Worm (Caenorhabditis elegans) whole organism, mixed stage, embryonic: ENCODE results near the gene K12G11.6.

Experiments used
- M03D4.4 ChIP-seq: sonication (generic microtip); optimal IDR thresholded peaks from 2 replicates; lab custom pipeline; 2017; ENCODE audit warnings: mild to moderate bottlenecking, missing genetic modification characterization, missing compliant biosample characterization
- bed-3 ChIP-seq: fragments of 200-800 bp; sonication (Bioruptor generic); optimal IDR thresholded peaks from 3 replicates; lab custom pipeline; 2018; ENCODE audit warnings: mild to moderate bottlenecking, missing genetic modification characterization, moderate library complexity, missing compliant biosample characterization
- blmp-1 ChIP-seq: fragments of 150-350 bp; optimal IDR thresholded peaks from 2 replicates; lab custom pipeline; 2014; ENCODE audit warnings: missing biosample characterization, missing genetic modification characterization
- ceh-39 ChIP-seq: fragments of 150-350 bp; optimal IDR thresholded peaks from 2 replicates; lab custom pipeline; 2014; ENCODE audit warnings: missing biosample characterization, missing genetic modification characterization
- ceh-43 ChIP-seq: fragments of 200-800 bp; sonication (Bioruptor generic); optimal IDR thresholded peaks from 2 replicates; lab custom pipeline; 2018; ENCODE audit warnings: mild to moderate bottlenecking, missing genetic modification characterization, moderate library complexity, missing compliant biosample characterization
- ces-1 ChIP-seq: fragments of 150-350 bp; optimal IDR thresholded peaks from 2 replicates; lab custom pipeline; 2014; ENCODE audit warnings: missing biosample characterization, missing genetic modification reagents, missing genetic modification characterization
- cnd-1 ChIP-seq: fragments of 200-800 bp; sonication (Bioruptor generic); optimal IDR thresholded peaks from 2 replicates; lab custom pipeline; 2018; ENCODE audit warnings: mild to moderate bottlenecking, missing genetic modification characterization, missing compliant biosample characterization
- drap-1 ChIP-seq: fragments of 200-800 bp; sonication (Bioruptor generic); optimal IDR thresholded peaks from 3 replicates; lab custom pipeline; 2018; ENCODE audit warnings: mild to moderate bottlenecking, missing genetic modification characterization, missing compliant biosample characterization
- elt-1 ChIP-seq: sonication (generic microtip); optimal IDR thresholded peaks from 2 replicates; lab custom pipeline; 2017; ENCODE audit warnings: missing genetic modification characterization, mild to moderate bottlenecking, missing compliant biosample characterization, antibody characterized with exemption, moderate library complexity, borderline replicate concordance; ENCODE audit not compliant: insufficient read depth
- flh-1 ChIP-seq: fragments of 200-800 bp; sonication (Bioruptor generic); optimal IDR thresholded peaks from 2 replicates; lab custom pipeline; 2018; ENCODE audit warnings: mild to moderate bottlenecking, missing genetic modification characterization, moderate library complexity, missing compliant biosample characterization
- ham-2 ChIP-seq: fragments of 200-800 bp; sonication (Bioruptor generic); optimal IDR thresholded peaks from 2 replicates; lab custom pipeline; 2018; ENCODE audit warnings: mild to moderate bottlenecking, missing genetic modification characterization, missing compliant biosample characterization
- hlh-1 ChIP-seq: fragments of 150-350 bp; optimal IDR thresholded peaks from 2 replicates; lab custom pipeline; 2014; ENCODE audit warnings: missing biosample characterization, missing genetic modification reagents, missing genetic modification characterization
- lin-13 ChIP-seq: fragments of 150-350 bp; optimal IDR thresholded peaks from 2 replicates; lab custom pipeline; 2014; ENCODE audit warnings: missing biosample characterization, missing genetic modification characterization
- lsy-2 ChIP-seq: fragments of 150-350 bp; optimal IDR thresholded peaks from 2 replicates; lab custom pipeline; 2014; ENCODE audit warnings: missing biosample characterization, missing genetic modification characterization
- mab-5 ChIP-seq: fragments of 150-350 bp; optimal IDR thresholded peaks from 2 replicates; lab custom pipeline; 2014; ENCODE audit warnings: missing biosample characterization, missing genetic modification characterization
- mls-2 ChIP-seq: sonication (generic microtip); optimal IDR thresholded peaks from 2 replicates; lab custom pipeline; 2016; ENCODE audit warnings: mild to moderate bottlenecking, missing genetic modification characterization, moderate library complexity, missing compliant biosample characterization
- nhr-12 ChIP-seq: fragments of 150-350 bp; optimal IDR thresholded peaks from 2 replicates; lab custom pipeline; 2014; ENCODE audit warnings: missing biosample characterization, missing genetic modification characterization
- nhr-2 ChIP-seq: fragments of 150-350 bp; optimal IDR thresholded peaks from 2 replicates; lab custom pipeline; 2014; ENCODE audit warnings: missing biosample characterization, missing genetic modification characterization
- nhr-237 ChIP-seq: fragments of 150-350 bp; optimal IDR thresholded peaks from 2 replicates; lab custom pipeline; 2014; ENCODE audit warnings: missing biosample characterization, missing genetic modification characterization
- nhr-28 ChIP-seq: fragments of 150-350 bp; optimal IDR thresholded peaks from 2 replicates; lab custom pipeline; 2014; ENCODE audit warnings: missing biosample characterization, missing genetic modification characterization
- nhr-76 ChIP-seq: sonication (generic microtip); optimal IDR thresholded peaks from 2 replicates; lab custom pipeline; 2017; ENCODE audit warnings: missing biosample characterization, missing genetic modification characterization
- pha-4 ChIP-seq: fragments of 150-350 bp; optimal IDR thresholded peaks from 2 replicates; lab custom pipeline; 2018; ENCODE audit warnings: missing biosample characterization, missing genetic modification reagents, missing genetic modification characterization
- sem-2 ChIP-seq: fragments of 200-800 bp; sonication (Bioruptor generic); optimal IDR thresholded peaks from 2 replicates; lab custom pipeline; 2018; ENCODE audit warnings: mild to moderate bottlenecking, missing genetic modification characterization, missing compliant biosample characterization
- snpc-4 ChIP-seq: fragments of 150-350 bp; optimal IDR thresholded peaks from 2 replicates; lab custom pipeline; 2014; ENCODE audit warnings: missing biosample characterization, missing genetic modification characterization
- sptf-1 ChIP-seq: sonication (generic microtip); optimal IDR thresholded peaks from 2 replicates; lab custom pipeline; 2017; ENCODE audit warnings: mild to moderate bottlenecking, missing genetic modification characterization, moderate library complexity, missing compliant biosample characterization
- tbx-8 ChIP-seq: fragments of 200-800 bp; sonication (Bioruptor generic); optimal IDR thresholded peaks from 2 replicates; lab custom pipeline; 2018; ENCODE audit warnings: mild to moderate bottlenecking, missing genetic modification characterization, moderate library complexity, missing compliant biosample characterization
- unc-120 ChIP-seq: sonication (generic microtip); optimal IDR thresholded peaks from 2 replicates; lab custom pipeline; 2017; ENCODE audit warnings: missing genetic modification characterization, missing compliant biosample characterization; ENCODE audit not compliant: poor library complexity, severe bottlenecking
- unc-39 ChIP-seq: fragments of 150-350 bp; optimal IDR thresholded peaks from 2 replicates; lab custom pipeline; 2014; ENCODE audit warnings: missing biosample characterization, missing genetic modification characterization
- unc-62 ChIP-seq: fragments of 150-350 bp; optimal IDR thresholded peaks from 2 replicates; lab custom pipeline; 2014; ENCODE audit warnings: missing biosample characterization, missing genetic modification reagents, missing genetic modification characterization
- zip-8 ChIP-seq: fragments of 150-350 bp; optimal IDR thresholded peaks from 2 replicates; lab custom pipeline; 2014; ENCODE audit warnings: missing biosample characterization, missing genetic modification characterization
- ztf-11 ChIP-seq: fragments of 150-350 bp; optimal IDR thresholded peaks from 2 replicates; lab custom pipeline; 2014; ENCODE audit warnings: missing biosample characterization, missing genetic modification characterization

K12G11.6 gene

ce11 chrV:11893975-11894374 is at the start of gene K12G11.6:
Gene K12G11.6 (plus strand): TSS chrV:11894331.
- TF ChIP-seq lsy-2 (tag; lab: Kevin White, UChicago) (no peak), sptf-1 (tag; lab: Kevin White, UChicago) (no peak), drap-1 (GFP tag; lab: Kevin White, UChicago) (no peak), nhr-12 (tag; lab: Kevin White, UChicago) (no peak), nhr-2 (tag; lab: Kevin White, UChicago) (no peak), pha-4 (no peak), mls-2 (tag; lab: Kevin White, UChicago) (no peak), flh-1 (no peak), nhr-28 (no peak), M03D4.4 (no peak), ceh-43 (no peak), cnd-1 (tag; lab: Kevin White, UChicago) (no peak), unc-62 (no peak), tbx-8 (no peak), nhr-237 (tag; lab: Kevin White, UChicago) (no peak), ces-1 (GFP tag; lab: Kevin White, UChicago) (no peak), bed-3 (no peak), mab-5 (no peak)

ce11 chrV:11844828-11845227 is 49.3 kb upstream of the K12G11.6 start:
- peak; percentile 91 for TF ChIP-seq ces-1 (GFP tag; lab: Kevin White, UChicago)
- TF ChIP-seq nhr-12 (tag; lab: Kevin White, UChicago) = no peak
- no peak for TF ChIP-seq ceh-43
- no peak for TF ChIP-seq sem-2 (GFP tag; lab: Kevin White, UChicago)
- TF ChIP-seq unc-62 = peak; percentile 50
- no peak for TF ChIP-seq pha-4
- peak; percentile 39 for TF ChIP-seq M03D4.4
- TF ChIP-seq cnd-1 (tag; lab: Kevin White, UChicago) = peak; percentile 84
- TF ChIP-seq bed-3 = no peak
- peak; percentile 3 for TF ChIP-seq hlh-1 (tag; lab: Kevin White, UChicago)
- peak; percentile 56 for TF ChIP-seq mls-2 (tag; lab: Kevin White, UChicago)
- peak; percentile 59 for TF ChIP-seq ham-2 (GFP tag; lab: Kevin White, UChicago)
- TF ChIP-seq nhr-2 (tag; lab: Kevin White, UChicago) = peak; percentile 90
- peak; percentile 9 for TF ChIP-seq unc-120 (tag; lab: Kevin White, UChicago)
- no peak for TF ChIP-seq blmp-1 (tag; lab: Kevin White, UChicago)
- peak; percentile 35 for TF ChIP-seq lin-13 (tag; lab: Kevin White, UChicago)
- peak; percentile 39 for TF ChIP-seq sptf-1 (tag; lab: Kevin White, UChicago)
- TF ChIP-seq nhr-237 (tag; lab: Kevin White, UChicago) = no peak

- TF ChIP-seq ham-2 (GFP tag; lab: Kevin White, UChicago) = no peak
- no peak for TF ChIP-seq nhr-2 (tag; lab: Kevin White, UChicago)
- TF ChIP-seq sptf-1 (tag; lab: Kevin White, UChicago) = no peak
- no peak for TF ChIP-seq pha-4
- TF ChIP-seq nhr-12 (tag; lab: Kevin White, UChicago) = no peak
- no peak for TF ChIP-seq ztf-11 (tag; lab: Kevin White, UChicago)
- no peak for TF ChIP-seq unc-120 (tag; lab: Kevin White, UChicago)
- no peak for TF ChIP-seq elt-1
- TF ChIP-seq flh-1 = no peak
- no peak for TF ChIP-seq cnd-1 (tag; lab: Kevin White, UChicago)
- no peak for TF ChIP-seq ceh-39 (tag; lab: Kevin White, UChicago)
- TF ChIP-seq unc-39 = no peak
- no peak for TF ChIP-seq M03D4.4
- no peak for TF ChIP-seq blmp-1 (tag; lab: Kevin White, UChicago)
- no peak for TF ChIP-seq nhr-76 (tag; lab: Kevin White, UChicago)
- TF ChIP-seq lin-13 (tag; lab: Kevin White, UChicago) = no peak
- no peak for TF ChIP-seq unc-62
- no peak for TF ChIP-seq lsy-2 (tag; lab: Kevin White, UChicago)
- TF ChIP-seq snpc-4 (tag; lab: Kevin White, UChicago) = no peak
- TF ChIP-seq bed-3 = no peak
These were observed 48.6 kb upstream of the K12G11.6 start, which contains the start of gene hmp-1 for ce11 chrV:11845492-11845891. Gene hmp-1 (plus strand): TSS chrV:11845871.

- TF ChIP-seq sem-2 (GFP tag; lab: Kevin White, UChicago) (no peak), nhr-76 (tag; lab: Kevin White, UChicago) (no peak), ces-1 (GFP tag; lab: Kevin White, UChicago) (no peak), nhr-237 (tag; lab: Kevin White, UChicago) (no peak), sptf-1 (tag; lab: Kevin White, UChicago) (no peak), lsy-2 (tag; lab: Kevin White, UChicago) (no peak), snpc-4 (tag; lab: Kevin White, UChicago) (no peak), unc-62 (no peak), nhr-12 (tag; lab: Kevin White, UChicago) (no peak), unc-39 (no peak), nhr-2 (tag; lab: Kevin White, UChicago) (no peak), flh-1 (no peak), zip-8 (tag; lab: Kevin White, UChicago) (no peak), mls-2 (tag; lab: Kevin White, UChicago) (no peak), mab-5 (no peak)
These were observed 47.2 kb upstream of the K12G11.6 start for ce11 chrV:11846969-11847368.
